Worm (Caenorhabditis elegans): ENCODE results near the gene C05C10.5.

Gene C05C10.5

ce11 chrII:9967999-9968706 is 29.3 kb downstream of the C05C10.5 start, which contains the start of the genes R53.4 and psf-1 (continued):
- no peak for TF ChIP-seq ZK337.2 (GFP tag; IDR thresholded peaks at IDR 0.05)
- no peak for TF ChIP-seq dmd-8 (GFP tag; IDR thresholded peaks at IDR 0.05)
- TF ChIP-seq mdl-1 (tag; optimal IDR thresholded peaks at IDR 0.05), result no peak
- TF ChIP-seq lin-13 (GFP tag; optimal IDR thresholded peaks at IDR 0.05), result peak; percentile 2
- TF ChIP-seq unc-62 (GFP tag; optimal IDR thresholded peaks at IDR 0.05 in 1 of 2), result no peak
- no peak for TF ChIP-seq unc-62 (tag; optimal IDR thresholded peaks at IDR 0.05)
- no peak for TF ChIP-seq ceh-20 (GFP tag; IDR thresholded peaks at IDR 0.05)
- no peak for TF ChIP-seq ces-1 (GFP tag; optimal IDR thresholded peaks at IDR 0.05)
- no peak for TF ChIP-seq tag-97 (GFP tag; IDR thresholded peaks at IDR 0.05)
- TF ChIP-seq jun-1 (tag; optimal IDR thresholded peaks at IDR 0.05), result no peak
- TF ChIP-seq ceh-82 (tag; optimal IDR thresholded peaks at IDR 0.05), result no peak
- TF ChIP-seq gei-8 (GFP tag; optimal IDR thresholded peaks at IDR 0.05), result no peak
- no peak for TF ChIP-seq nhr-41 (GFP tag; IDR thresholded peaks at IDR 0.05)
- no peak for TF ChIP-seq D1046.2 (GFP tag; IDR thresholded peaks at IDR 0.05)
- no peak for TF ChIP-seq zip-11 (GFP tag; IDR thresholded peaks at IDR 0.05)
- TF ChIP-seq mes-2 (tag; optimal IDR thresholded peaks at IDR 0.05; ENCODE audit: poor library complexity, severe bottlenecking), result peak; percentile 97
- no peak for TF ChIP-seq R02D3.7 (tag; optimal IDR thresholded peaks at IDR 0.05)
- no peak for TF ChIP-seq pha-4 (GFP tag; IDR thresholded peaks at IDR 0.05)
- no peak for TF ChIP-seq pha-4 (tag; optimal IDR thresholded peaks at IDR 0.05)
- TF ChIP-seq sdz-12 (GFP tag; optimal IDR thresholded peaks at IDR 0.05), result no peak
- TF ChIP-seq lin-39 (tag; optimal IDR thresholded peaks at IDR 0.05), result no peak
- TF ChIP-seq nhr-76 (tag; optimal IDR thresholded peaks at IDR 0.05), result no peak
- no peak for TF ChIP-seq daf-12 (tag; optimal IDR thresholded peaks at IDR 0.05)
- no peak for TF ChIP-seq attf-4 (tag; optimal IDR thresholded peaks at IDR 0.05)
- no peak for TF ChIP-seq nhr-48 (tag; optimal IDR thresholded peaks at IDR 0.05)
- TF ChIP-seq Y48G9A.11 (GFP tag; IDR thresholded peaks at IDR 0.05), result no peak
- peak; percentile 36 for TF ChIP-seq hlh-11 (tag; optimal IDR thresholded peaks at IDR 0.05)
- peak; percentile 49 for TF ChIP-seq rbr-2 (tag; optimal IDR thresholded peaks at IDR 0.05)
- no peak for TF ChIP-seq spr-3 (GFP tag; optimal IDR thresholded peaks at IDR 0.05)
- TF ChIP-seq nhr-77 (tag; optimal IDR thresholded peaks at IDR 0.05), result peak; percentile 31
- TF ChIP-seq Y75B8A.6 (GFP tag; IDR thresholded peaks at IDR 0.05), result no peak
- peak; percentile 30; the same call in 1 of the 2 replicates for TF ChIP-seq dmd-6 (GFP tag; IDR thresholded peaks at IDR 0.05)
- no peak for TF ChIP-seq ceh-28 (tag; optimal IDR thresholded peaks at IDR 0.05)
- no peak for TF ChIP-seq ceh-62 (tag; optimal IDR thresholded peaks at IDR 0.05)
- peak; percentile 87 for TF ChIP-seq nhr-11 (tag; optimal IDR thresholded peaks at IDR 0.05)
- TF ChIP-seq fos-1 (tag; optimal IDR thresholded peaks at IDR 0.05), result no peak
- TF ChIP-seq zfp-2 (tag; optimal IDR thresholded peaks at IDR 0.05), result no peak
- peak; percentile 60 for TF ChIP-seq hlh-30 (tag; optimal IDR thresholded peaks at IDR 0.05; ENCODE audit: insufficient read depth)
- no peak for TF ChIP-seq duxl-1 (tag; optimal IDR thresholded peaks at IDR 0.05; ENCODE audit: poor library complexity)
- TF ChIP-seq madf-5 (GFP tag; IDR thresholded peaks at IDR 0.05), result no peak
- no peak for TF ChIP-seq daf-8 (GFP tag; IDR thresholded peaks at IDR 0.05)
- TF ChIP-seq php-3 (GFP tag; IDR thresholded peaks at IDR 0.05), result no peak
- no peak for TF ChIP-seq egl-27 (tag; optimal IDR thresholded peaks at IDR 0.05)
- TF ChIP-seq ceh-44 (GFP tag; IDR thresholded peaks at IDR 0.05), result peak; percentile 61; the same call in 1 of the 2 replicates
- no peak for TF ChIP-seq zag-1 (tag; optimal IDR thresholded peaks at IDR 0.05)
- TF ChIP-seq pqm-1 (tag; optimal IDR thresholded peaks at IDR 0.05), result peak; percentile 3
- no peak for TF ChIP-seq mdt-29 (GFP tag; IDR thresholded peaks at IDR 0.05)
- TF ChIP-seq Y105C5A.15 (GFP tag; IDR thresholded peaks at IDR 0.05), result no peak
- no peak for TF ChIP-seq lim-7 (GFP tag; IDR thresholded peaks at IDR 0.05)
- peak; percentile 61 for TF ChIP-seq hmg-1.1 (GFP tag; IDR thresholded peaks at IDR 0.05)
- peak; percentile 56 for TF ChIP-seq lin-38 (GFP tag; IDR thresholded peaks at IDR 0.05)
- no peak for TF ChIP-seq zfp-3 (GFP tag; conservative IDR thresholded peaks at IDR 0.05)

Measured in whole organism, L4 larva.